Worm (Caenorhabditis elegans) whole organism, L3 larva: ENCODE results near the gene cyp-35A1.

Experiments
- R02D3.7 ChIP-seq: fragments of 150-350 bp; optimal IDR thresholded peaks from 2 replicates; lab custom pipeline; 2014; ENCODE audit warnings: missing biosample characterization, missing genetic modification characterization
- aly-2 ChIP-seq: fragments of 150-350 bp; optimal IDR thresholded peaks from 2 replicates; lab custom pipeline; 2014; ENCODE audit warnings: missing biosample characterization, missing genetic modification characterization
- ama-1 ChIP-seq: fragments of 150-350 bp; optimal IDR thresholded peaks from 2 replicates; lab custom pipeline; 2018
- egl-27 ChIP-seq: sonication (generic microtip); optimal IDR thresholded peaks from 4 replicates; lab custom pipeline; 2017; ENCODE audit warnings: missing biosample characterization, missing genetic modification reagents, missing genetic modification characterization
- elt-3 ChIP-seq, 3 experiments: fragments of 150-350 bp in 1 of 3; sonication (generic microtip) in 2 of 3; optimal IDR thresholded peaks; 2 replicates in 2 of 3; 4 replicates in 1 of 3; lab custom pipeline; 2014 to 2017; ENCODE audit warnings: missing biosample characterization in 3 of 3, missing genetic modification characterization in 3 of 3
- fos-1 ChIP-seq: fragments of 150-350 bp; optimal IDR thresholded peaks from 2 replicates; lab custom pipeline; 2014; ENCODE audit warnings: missing biosample characterization, missing genetic modification characterization
- nhr-12 ChIP-seq: fragments of 150-350 bp; optimal IDR thresholded peaks from 2 replicates; lab custom pipeline; 2014; ENCODE audit warnings: missing biosample characterization, missing genetic modification characterization
- nhr-237 ChIP-seq: fragments of 150-350 bp; optimal IDR thresholded peaks from 2 replicates; lab custom pipeline; 2014; ENCODE audit warnings: missing biosample characterization, missing genetic modification characterization
- nhr-28 ChIP-seq: fragments of 150-350 bp; optimal IDR thresholded peaks from 2 replicates; lab custom pipeline; 2014; ENCODE audit warnings: missing biosample characterization, missing genetic modification characterization
- nhr-77 ChIP-seq: fragments of 150-350 bp; optimal IDR thresholded peaks from 2 replicates; lab custom pipeline; 2014; ENCODE audit warnings: missing biosample characterization, missing genetic modification characterization
- pha-4 ChIP-seq: fragments of 150-350 bp; optimal IDR thresholded peaks from 2 replicates; lab custom pipeline; 2014; ENCODE audit warnings: missing biosample characterization, missing genetic modification reagents, missing genetic modification characterization
- pqm-1 ChIP-seq: fragments of 150-350 bp; optimal IDR thresholded peaks from 2 replicates; lab custom pipeline; 2017; ENCODE audit warnings: missing biosample characterization, missing genetic modification characterization, inconsistent platforms
- tbx-2 ChIP-seq: sonication (generic microtip); optimal IDR thresholded peaks from 2 replicates; lab custom pipeline; 2016; ENCODE audit warnings: mild to moderate bottlenecking, missing genetic modification characterization, missing compliant biosample characterization
- unc-62 ChIP-seq: fragments of 150-350 bp; sonication (generic microtip); optimal IDR thresholded peaks from 4 replicates; lab custom pipeline; 2014; ENCODE audit warnings: missing biosample characterization, missing genetic modification reagents, missing genetic modification characterization

- TF ChIP-seq unc-62 (GFP tag; lab: Kevin White, UChicago): no peak
- TF ChIP-seq elt-3 (tag; optimal IDR thresholded peaks at IDR 0.05; lab: Kevin White, UChicago): no peak
- TF ChIP-seq nhr-12 (tag; lab: Kevin White, UChicago): no peak
- no peak for TF ChIP-seq ama-1 (lab: Kevin White, UChicago)
- no peak for TF ChIP-seq egl-27 (tag; lab: Kevin White, UChicago)
- TF ChIP-seq fos-1 (tag; lab: Kevin White, UChicago): no peak
- no peak for TF ChIP-seq R02D3.7 (tag; lab: Kevin White, UChicago)
- TF ChIP-seq nhr-237: no peak
- no peak for TF ChIP-seq nhr-77 (tag; lab: Kevin White, UChicago)
- no peak for TF ChIP-seq nhr-28
- no peak for TF ChIP-seq aly-2
- TF ChIP-seq tbx-2 (tag; lab: Kevin White, UChicago): no peak
- TF ChIP-seq pha-4: no peak
- no peak for TF ChIP-seq pqm-1 (tag; lab: Kevin White, UChicago)
Measured at ce11 chrV:7349541-7349940, 12.0 kb downstream of the cyp-35A1 start, which contains the start of gene nhr-149.
